Worm (Caenorhabditis elegans): ENCODE measurements around the gene C05D11.13.

DNA sequence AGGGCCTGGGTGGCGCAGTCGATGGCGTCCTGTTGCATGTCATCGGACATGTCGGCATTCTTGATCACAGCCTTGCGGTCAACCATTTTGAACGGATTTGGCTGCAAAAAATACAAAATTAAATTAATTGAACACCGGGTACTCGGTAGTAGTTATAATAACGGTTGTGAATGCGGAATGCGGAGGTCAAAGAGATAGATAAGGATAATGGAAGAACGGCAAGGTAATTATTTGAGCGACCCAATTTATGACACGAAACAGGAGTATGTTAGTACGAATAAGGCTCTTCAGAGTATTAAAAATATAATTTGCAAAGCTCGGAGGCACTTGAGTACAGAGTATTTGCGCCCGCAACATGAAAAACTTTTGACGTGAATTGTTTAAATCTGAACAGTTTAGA is 19.3 kb upstream of the C05D11.13 start, which contains the start of gene dlc-1:
- TF ChIP-seq fos-1 (tag; optimal IDR thresholded peaks at IDR 0.05) (no peak), skn-1 (tag; optimal IDR thresholded peaks at IDR 0.05) (no peak), fkh-10 (GFP tag; optimal IDR thresholded peaks at IDR 0.05) (no peak), zag-1 (tag; optimal IDR thresholded peaks at IDR 0.05) (no peak)

Measured in whole organism, L3 larva.